Fruit fly (Drosophila melanogaster): ENCODE results near the gene Trx2.

Trx2 gene

dm6 chr2L:9660516-9660920, 47.6 kb downstream of the Trx2 start (continued):
- TF ChIP-seq CHES-1-like (GFP tag; optimal IDR thresholded peaks at IDR 0.05) (peak; percentile 8), Lim3 (GFP tag; IDR thresholded peaks at IDR 0.05) (no peak), CG7839 (tag; optimal IDR thresholded peaks at IDR 0.05) (peak; percentile 87), chn (GFP tag; optimal IDR thresholded peaks at IDR 0.05) (no peak), h (optimal IDR thresholded peaks at IDR 0.05) (no peak), ato (GFP tag; IDR thresholded peaks at IDR 0.05; ENCODE audit: partially characterized antibody) (no peak), NC2α (GFP tag; optimal IDR thresholded peaks at IDR 0.05) (no peak), Rx (GFP tag; IDR thresholded peaks at IDR 0.05) (no peak; the same call in 1 of the 2 replicates), TFAM (GFP tag; optimal IDR thresholded peaks at IDR 0.05) (no peak), Atf6 (GFP tag; IDR thresholded peaks at IDR 0.05) (peak; percentile 83), trem (tag; optimal IDR thresholded peaks at IDR 0.05) (no peak), CG7556 (GFP tag; optimal IDR thresholded peaks at IDR 0.05) (peak; percentile 92), CG1233 (GFP tag; optimal IDR thresholded peaks at IDR 0.05) (peak; percentile 75), nau (GFP tag; optimal IDR thresholded peaks at IDR 0.05) (peak; percentile 69), CG7372 (GFP tag; IDR thresholded peaks at IDR 0.05) (peak; percentile 80), CG12236 (GFP tag; optimal IDR thresholded peaks at IDR 0.05) (no peak), CG11398 (GFP tag; optimal IDR thresholded peaks at IDR 0.05) (no peak), CG17361 (GFP tag; IDR thresholded peaks at IDR 0.05) (no peak; the same call in 1 of the 3 replicates), Sox102F (GFP tag; optimal IDR thresholded peaks at IDR 0.05) (peak; percentile 70), kay (GFP tag; optimal IDR thresholded peaks at IDR 0.05) (no peak), Lpt (GFP tag; optimal IDR thresholded peaks at IDR 0.05) (no peak), CG17186 (GFP tag; optimal IDR thresholded peaks at IDR 0.05) (no peak), dm (GFP tag; optimal IDR thresholded peaks at IDR 0.05) (no peak), bab2 (GFP tag; optimal IDR thresholded peaks at IDR 0.05) (peak; percentile 39), vnd (GFP tag; IDR thresholded peaks at IDR 0.05; ENCODE audit: partially characterized antibody) (no peak), sd (tag; optimal IDR thresholded peaks at IDR 0.05) (peak; percentile 27), CoRest (tag; optimal IDR thresholded peaks at IDR 0.05) (peak; percentile 83), Jarid2 (GFP tag; optimal IDR thresholded peaks at IDR 0.05) (peak; percentile 37), Scr (GFP tag; IDR thresholded peaks at IDR 0.05; ENCODE audit: partially characterized antibody) (no peak), ro (GFP tag; IDR thresholded peaks at IDR 0.05) (0 out of 2 replicates have a peak, but pooled peaks have one; percentile 44), Gsc (GFP tag; IDR thresholded peaks at IDR 0.05) (0 out of 2 replicates have a peak, but pooled peaks have one; percentile 15), CG16779 (GFP tag; IDR thresholded peaks at IDR 0.05) (peak; percentile 53; the same call in 1 of the 2 replicates), CG10366 (GFP tag; IDR thresholded peaks at IDR 0.05) (peak; percentile 47), CTCF (GFP tag; optimal IDR thresholded peaks at IDR 0.05) (no peak), CG8281 (tag; optimal IDR thresholded peaks at IDR 0.05) (peak; percentile 52), CG31388 (GFP tag; optimal IDR thresholded peaks at IDR 0.05) (no peak), CG3065 (GFP tag; optimal IDR thresholded peaks at IDR 0.05) (no peak), Antp (GFP tag; optimal IDR thresholded peaks at IDR 0.05) (peak; percentile 14), Dip3 (GFP tag; optimal IDR thresholded peaks at IDR 0.05) (peak; percentile 62), aop (GFP tag; IDR thresholded peaks at IDR 0.05) (no peak), CG10462 (GFP tag; optimal IDR thresholded peaks at IDR 0.05) (no peak), CG2120 (GFP tag; optimal IDR thresholded peaks at IDR 0.05) (peak; percentile 91), kni (GFP tag; optimal IDR thresholded peaks at IDR 0.05) (no peak), lov (optimal IDR thresholded peaks at IDR 0.05) (no peak), lov (GFP tag; IDR thresholded peaks at IDR 0.05) (no peak), dati (GFP tag; IDR thresholded peaks at IDR 0.05) (no peak), nmo (GFP tag; optimal IDR thresholded peaks at IDR 0.05) (peak; percentile 76), CG2889 (GFP tag; IDR thresholded peaks at IDR 0.05) (peak; percentile 60; the same call in 2 of the 3 replicates), dysf (GFP tag; IDR thresholded peaks at IDR 0.05) (peak; percentile 89), E2f1 (GFP tag; IDR thresholded peaks at IDR 0.05) (peak; percentile 61), GATAe (GFP tag; conservative IDR thresholded peaks at IDR 0.05) (peak; percentile 53), CG13287 (GFP tag; IDR thresholded peaks at IDR 0.05; ENCODE audit: partially characterized antibody) (no peak), CG4707 (GFP tag; optimal IDR thresholded peaks at IDR 0.05) (no peak)
